Worm (Caenorhabditis elegans): Measurements from ENCODE around the gene unc-52.

Gene unc-52

ce11 chrII:14597788-14598187, 86.5 kb downstream of the unc-52 start:
- no peak for TF ChIP-seq nhr-23 (tag; optimal IDR thresholded peaks at IDR 0.05)
- no peak for TF ChIP-seq R02D3.7 (tag; optimal IDR thresholded peaks at IDR 0.05)
- no peak for TF ChIP-seq mbf-1 (tag; optimal IDR thresholded peaks at IDR 0.05)
- no peak for TF ChIP-seq nhr-12 (tag; optimal IDR thresholded peaks at IDR 0.05)
- TF ChIP-seq snpc-4 (tag; optimal IDR thresholded peaks at IDR 0.05) = no peak
- no peak for TF ChIP-seq ztf-4 (tag; optimal IDR thresholded peaks at IDR 0.05)
- TF ChIP-seq sma-9 (GFP tag; optimal IDR thresholded peaks at IDR 0.05) = peak; percentile 48
- no peak for TF ChIP-seq sma-9 (tag; optimal IDR thresholded peaks at IDR 0.05)
- no peak for TF ChIP-seq F13H6.1 (tag; optimal IDR thresholded peaks at IDR 0.05)
- TF ChIP-seq nhr-21 (tag; optimal IDR thresholded peaks at IDR 0.05) = peak; percentile 2
- no peak for TF ChIP-seq elt-3 (tag; optimal IDR thresholded peaks at IDR 0.05)
- no peak for TF ChIP-seq nhr-237 (tag; optimal IDR thresholded peaks at IDR 0.05)
- no peak for TF ChIP-seq nhr-10 (tag; optimal IDR thresholded peaks at IDR 0.05)
- no peak for TF ChIP-seq Y55F3AM.14 (GFP tag; optimal IDR thresholded peaks at IDR 0.05)
